Worm (Caenorhabditis elegans): ENCODE data around the gene R151.1.

DNA sequence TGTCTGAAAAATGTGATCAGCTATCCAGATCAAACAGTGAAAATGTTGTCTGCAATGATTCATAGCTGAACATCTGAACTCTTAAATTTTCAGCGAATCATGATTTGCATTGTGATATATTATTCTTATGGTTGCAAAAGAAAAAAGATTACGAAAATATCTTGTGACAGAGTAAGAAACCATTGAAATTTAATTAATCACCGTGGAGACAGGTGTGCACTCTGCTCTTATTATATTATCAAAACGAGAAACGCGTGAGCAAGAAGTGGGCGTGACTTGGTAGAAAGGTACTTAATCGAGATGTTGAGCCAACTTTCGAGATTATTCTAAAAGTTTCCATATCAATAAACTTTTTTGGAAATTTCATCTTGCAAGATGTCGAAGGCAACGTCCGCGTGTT is 26.7 kb downstream of the R151.1 start, which contains the start of gene osm-10:
- TF ChIP-seq unc-62 (GFP tag; optimal IDR thresholded peaks at IDR 0.05), result no peak
- TF ChIP-seq blmp-1 (tag; optimal IDR thresholded peaks at IDR 0.05), result no peak
- no peak for TF ChIP-seq nhr-76 (tag; optimal IDR thresholded peaks at IDR 0.05)
